Worm (Caenorhabditis elegans) whole organism, L4 larva: ENCODE results near the gene bath-37.

Source experiments
- F10B5.3 ChIP-seq: sonication (generic microtip); optimal IDR thresholded peaks from 2 replicates; lab custom pipeline; 2016; ENCODE audit warnings: mild to moderate bottlenecking, missing genetic modification characterization, missing compliant biosample characterization
- aha-1 ChIP-seq: fragments of 150-350 bp; peaks from one replicate; lab custom pipeline; 2014; ENCODE audit warnings: missing biosample characterization, missing genetic modification characterization
- ama-1 ChIP-seq: fragments of 150-350 bp; optimal IDR thresholded peaks from 2 replicates; lab custom pipeline; 2014; ENCODE audit warnings: inconsistent platforms, mixed read lengths
- ces-1 ChIP-seq: fragments of 150-350 bp; sonication (generic microtip); optimal IDR thresholded peaks from 4 replicates; lab custom pipeline; 2014; ENCODE audit warnings: missing biosample characterization, missing genetic modification reagents, missing genetic modification characterization
- ctbp-1 ChIP-seq: fragments of 200-800 bp; sonication (Bioruptor generic); IDR thresholded peaks from 2 replicates; pipeline ENCODE4 v1.3.6; 2022; ENCODE audit warnings: missing genetic modification reagents, missing genetic modification characterization, missing compliant biosample characterization
- daf-16 ChIP-seq, 3 experiments: sonication (generic microtip); optimal IDR thresholded peaks; 2 replicates each; lab custom pipeline; 2016 to 2017; ENCODE audit warnings: missing genetic modification characterization in 3 of 3, missing genetic modification reagents in 3 of 3, mild to moderate bottlenecking in 2 of 3, missing compliant biosample characterization in 2 of 3, missing biosample characterization in 1 of 3, moderate library complexity in 1 of 3
- daf-8 ChIP-seq: fragments of 200-800 bp; sonication (Bioruptor generic); IDR thresholded peaks from 2 replicates; pipeline ENCODE4 v1.3.6; 2022; ENCODE audit warnings: missing genetic modification characterization, missing compliant biosample characterization
- dmd-6 ChIP-seq: fragments of 200-800 bp; sonication (Bioruptor generic); IDR thresholded peaks from 2 replicates; pipeline ENCODE4 v1.3.6; 2022; ENCODE audit warnings: missing genetic modification reagents, missing genetic modification characterization, missing compliant biosample characterization
- dpl-1 ChIP-seq: fragments of 150-350 bp; optimal IDR thresholded peaks from 2 replicates; lab custom pipeline; 2014; ENCODE audit warnings: missing biosample characterization, missing genetic modification reagents, missing genetic modification characterization
- fkh-10 ChIP-seq: fragments of 150-350 bp; optimal IDR thresholded peaks from 2 replicates; lab custom pipeline; 2014; ENCODE audit warnings: missing biosample characterization, missing genetic modification reagents, missing genetic modification characterization
- hif-1 ChIP-seq, 2 experiments: sonication (generic microtip); optimal IDR thresholded peaks; 2 replicates each; lab custom pipeline; 2016 to 2017; ENCODE audit warnings: missing compliant biosample characterization in 2 of 2, missing genetic modification characterization in 2 of 2, missing genetic modification reagents in 2 of 2, missing genotype in 2 of 2, mild to moderate bottlenecking in 1 of 2
- hlh-30 ChIP-seq: sonication (generic microtip); optimal IDR thresholded peaks from 2 replicates; lab custom pipeline; 2017; ENCODE audit warnings: antibody characterized with exemption, mild to moderate bottlenecking, missing genetic modification characterization, missing compliant biosample characterization; ENCODE audit not compliant: insufficient read depth
- hmg-1.1 ChIP-seq: fragments of 200-800 bp; sonication (Bioruptor generic); IDR thresholded peaks from 2 replicates; pipeline ENCODE4 v1.3.6; 2022; ENCODE audit warnings: missing genetic modification reagents, missing genetic modification characterization, missing compliant biosample characterization
- lin-13 ChIP-seq: fragments of 150-350 bp; optimal IDR thresholded peaks from 2 replicates; lab custom pipeline; 2014; ENCODE audit warnings: missing biosample characterization, missing genetic modification reagents, missing genetic modification characterization
- lin-38 ChIP-seq: fragments of 200-800 bp; sonication (Bioruptor generic); IDR thresholded peaks from 2 replicates; pipeline ENCODE4 v1.3.6; 2022; ENCODE audit warnings: missing genetic modification reagents, missing genetic modification characterization, missing compliant biosample characterization
- lsy-2 ChIP-seq, 2 experiments: fragments of 150-350 bp in 1 of 2; sonication (generic microtip) in 1 of 2; optimal IDR thresholded peaks; 2 replicates each; lab custom pipeline; 2014 to 2017; ENCODE audit warnings: missing biosample characterization in 2 of 2, missing genetic modification characterization in 2 of 2
- mdl-1 ChIP-seq, 2 experiments: fragments of 150-350 bp in 1 of 2; sonication (generic microtip) in 1 of 2; optimal IDR thresholded peaks; 2 replicates each; lab custom pipeline; 2014 to 2017; ENCODE audit warnings: missing biosample characterization in 2 of 2, missing genetic modification characterization in 2 of 2
- mdt-29 ChIP-seq: fragments of 200-800 bp; sonication (Bioruptor generic); IDR thresholded peaks from 2 replicates; pipeline ENCODE4 v1.3.6; 2022; ENCODE audit warnings: missing genetic modification reagents, missing genetic modification characterization, missing compliant biosample characterization
- mep-1 ChIP-seq: fragments of 150-350 bp; sonication (generic microtip); optimal IDR thresholded peaks from 3 replicates; lab custom pipeline; 2014; ENCODE audit warnings: missing biosample characterization, missing genetic modification characterization
- nhr-237 ChIP-seq: sonication (generic microtip); optimal IDR thresholded peaks from 2 replicates; lab custom pipeline; 2017; ENCODE audit warnings: missing biosample characterization, missing genetic modification characterization
- nhr-25 ChIP-seq: sonication (generic microtip); optimal IDR thresholded peaks from 2 replicates; lab custom pipeline; 2017; ENCODE audit warnings: missing genetic modification characterization, mild to moderate bottlenecking, missing compliant biosample characterization, antibody characterized with exemption, moderate library complexity, borderline replicate concordance; ENCODE audit not compliant: insufficient read depth
- nhr-28 ChIP-seq: fragments of 150-350 bp; optimal IDR thresholded peaks from 2 replicates; lab custom pipeline; 2014; ENCODE audit warnings: missing biosample characterization, missing genetic modification characterization
- nhr-76 ChIP-seq: fragments of 150-350 bp; optimal IDR thresholded peaks from 2 replicates; lab custom pipeline; 2014; ENCODE audit warnings: missing biosample characterization, missing genetic modification characterization
- nhr-77 ChIP-seq: fragments of 150-350 bp; optimal IDR thresholded peaks from 2 replicates; lab custom pipeline; 2014; ENCODE audit warnings: missing biosample characterization, missing genetic modification characterization
- pha-4 ChIP-seq, 2 experiments: fragments of 150-350 bp in 1 of 2; fragments of 200-800 bp in 1 of 2; sonication (Bioruptor generic) in 1 of 2; IDR thresholded peaks in 1 of 2; optimal IDR thresholded peaks in 1 of 2; 2 replicates each; pipeline versions ENCODE4 v1.3.6 to Lab custom; 2014 to 2022; ENCODE audit warnings: missing genetic modification characterization in 2 of 2, missing genetic modification reagents in 2 of 2, missing biosample characterization in 1 of 2, missing compliant biosample characterization in 1 of 2
- spr-3 ChIP-seq: fragments of 200-800 bp; sonication (Bioruptor generic); optimal IDR thresholded peaks from 2 replicates; lab custom pipeline; 2018; ENCODE audit warnings: mild to moderate bottlenecking, missing genetic modification characterization, missing compliant biosample characterization
- unc-130 ChIP-seq: sonication (generic microtip); optimal IDR thresholded peaks from 2 replicates; lab custom pipeline; 2016; ENCODE audit warnings: missing genetic modification reagents, missing genetic modification characterization, missing compliant biosample characterization
- unc-62 ChIP-seq, 3 experiments: fragments of 150-350 bp in 1 of 3; sonication (generic microtip); optimal IDR thresholded peaks in 2 of 3; peaks in 1 of 3; 1 replicate in 1 of 3; 2 replicates in 2 of 3; lab custom pipeline; 2014 to 2017; ENCODE audit warnings: missing biosample characterization in 3 of 3, missing genetic modification characterization in 3 of 3, missing genetic modification reagents in 3 of 3, missing genotype in 1 of 3
- zfp-2 ChIP-seq: sonication (generic microtip); optimal IDR thresholded peaks from 2 replicates; lab custom pipeline; 2016; ENCODE audit warnings: mild to moderate bottlenecking, missing genetic modification characterization, missing compliant biosample characterization
- zip-11 ChIP-seq: fragments of 200-800 bp; sonication (Bioruptor generic); IDR thresholded peaks from 2 replicates; pipeline ENCODE4 v1.3.6; 2022; ENCODE audit warnings: missing genetic modification characterization, missing compliant biosample characterization

bath-37 gene

ce11 chrIV:12078112-12078812 is 9.6 kb downstream of the bath-37 start, which contains the start of gene tmed-1:
Gene tmed-1 (minus strand): TSS chrIV:12078162.
- no peak for TF ChIP-seq ctbp-1 (GFP tag; lab: Robert Waterston, UW)
- TF ChIP-seq unc-130, result no peak
- TF ChIP-seq nhr-25 (tag; lab: Kevin White, UChicago), result no peak
- TF ChIP-seq dmd-6 (GFP tag; lab: Robert Waterston, UW), result no peak

- TF ChIP-seq fkh-10 (GFP tag; lab: Kevin White, UChicago), result no peak
- TF ChIP-seq daf-8 (GFP tag; lab: Robert Waterston, UW), result no peak
- no peak for TF ChIP-seq mdt-29 (GFP tag; lab: Robert Waterston, UW)
- peak; percentile 48 for TF ChIP-seq ama-1 (lab: Kevin White, UChicago)
- TF ChIP-seq zfp-2 (tag; lab: Kevin White, UChicago), result no peak
- TF ChIP-seq hmg-1.1 (GFP tag; lab: Robert Waterston, UW), result 0 out of 2 replicates have a peak, but pooled peaks have one; percentile 25
- peak; percentile 69 for TF ChIP-seq dpl-1 (GFP tag; lab: Kevin White, UChicago)
- TF ChIP-seq lsy-2 (tag; optimal IDR thresholded peaks at IDR 0.05; lab: Kevin White, UChicago), result peak in 1 of 2 experiments; percentile 64
- no peak for TF ChIP-seq F10B5.3 (tag; lab: Kevin White, UChicago)
- TF ChIP-seq nhr-76 (tag; lab: Kevin White, UChicago), result no peak
- peak; percentile 90 for TF ChIP-seq hlh-30
- peak in 1 of 2 experiments; percentile 1 for TF ChIP-seq hif-1 (tag; optimal IDR thresholded peaks at IDR 0.05; lab: Kevin White, UChicago)
- peak; percentile 46 for TF ChIP-seq mep-1 (tag; lab: Kevin White, UChicago)
- no peak for TF ChIP-seq daf-16 (GFP tag; optimal IDR thresholded peaks at IDR 0.05; lab: Kevin White, UChicago)
- TF ChIP-seq daf-16 (tag; optimal IDR thresholded peaks at IDR 0.05; lab: Kevin White, UChicago), result no peak
- peak in 1 of 2 experiments; percentile 84 for TF ChIP-seq mdl-1 (tag; optimal IDR thresholded peaks at IDR 0.05; lab: Kevin White, UChicago)
- peak; percentile 81 for TF ChIP-seq lin-38 (GFP tag; lab: Robert Waterston, UW)
- peak; percentile 19 for TF ChIP-seq nhr-28 (tag; lab: Kevin White, UChicago)
- TF ChIP-seq nhr-237 (tag; lab: Kevin White, UChicago), result no peak
These were observed 10.3 kb downstream of the bath-37 start, which contains the start of gene lex-1 for ce11 chrIV:12078907-12079523. Gene lex-1 (plus strand): TSS chrIV:12079473.

ce11 chrIV:12080807-12081206 is 12.1 kb downstream of the bath-37 start:
- TF ChIP-seq zip-11 (GFP tag; lab: Robert Waterston, UW), result no peak
- TF ChIP-seq unc-62 (GFP tag; optimal IDR thresholded peaks at IDR 0.05 in 1 of 2; lab: Kevin White, UChicago), result peak in 1 of 2 experiments; percentile 63
- TF ChIP-seq unc-62 (tag; optimal IDR thresholded peaks at IDR 0.05; lab: Kevin White, UChicago), result no peak

ce11 chrIV:12084178-12084577 is 15.5 kb downstream of the bath-37 start, which contains the start of gene repo-1:
Gene repo-1 (plus strand): TSS chrIV:12084478.
- TF ChIP-seq aha-1 (tag; lab: Kevin White, UChicago) (peak; percentile 71), lin-13 (GFP tag; lab: Kevin White, UChicago) (no peak), spr-3 (no peak), nhr-77 (tag; lab: Kevin White, UChicago) (no peak), ces-1 (GFP tag; lab: Kevin White, UChicago) (no peak), pha-4 (GFP tag; IDR thresholded peaks at IDR 0.05; lab: Robert Waterston, UW) (0 out of 2 replicates have a peak, but pooled peaks have one; percentile 11), pha-4 (tag; optimal IDR thresholded peaks at IDR 0.05; lab: Kevin White, UChicago) (no peak)
